Fruit fly (Drosophila melanogaster): ENCODE results near the gene CG34298.

- TF ChIP-seq CG8478 (optimal IDR thresholded peaks at IDR 0.05): no peak
- no peak for TF ChIP-seq Dll (optimal IDR thresholded peaks at IDR 0.05)
Observed at dm6 chr3R:29999495-29999894, at the start of gene CG34298.

Measured in whole organism.